Fruit fly (Drosophila melanogaster) whole organism, embryonic: ENCODE data around the gene CG5541.

Experiments
- ATbp ChIP-seq: fragments of 200-800 bp; sonication (Bioruptor generic); optimal IDR thresholded peaks from 2 replicates; lab custom pipeline; 2017; ENCODE audit warnings: missing biosample characterization, mild to moderate bottlenecking, missing genetic modification characterization, missing genetic modification reagents
- CG10147 ChIP-seq: fragments of 200-800 bp; sonication (Bioruptor generic); optimal IDR thresholded peaks from 2 replicates; lab custom pipeline; 2019; ENCODE audit warnings: missing biosample characterization, mild to moderate bottlenecking, missing genetic modification characterization, moderate library complexity
- CG10543 ChIP-seq: fragments of 200-800 bp; sonication (Bioruptor generic); optimal IDR thresholded peaks from 3 replicates; lab custom pipeline; 2017; ENCODE audit warnings: missing biosample characterization, mild to moderate bottlenecking, missing genetic modification characterization, moderate library complexity
- CG11085 ChIP-seq: fragments of 200-800 bp; sonication (Bioruptor generic); IDR thresholded peaks from 2 replicates; pipeline ENCODE4 v1.3.6; 2022; ENCODE audit warnings: missing biosample characterization, missing genetic modification characterization
- CG12219 ChIP-seq: fragments of 200-800 bp; sonication (Bioruptor generic); optimal IDR thresholded peaks from 3 replicates; lab custom pipeline; 2018; ENCODE audit warnings: missing biosample characterization, mild to moderate bottlenecking, missing genetic modification characterization
- CG13287 ChIP-seq: fragments of 200-800 bp; sonication (Bioruptor generic); IDR thresholded peaks from 2 replicates; pipeline ENCODE4 v1.3.6; 2022; ENCODE audit warnings: missing biosample characterization, missing genetic modification characterization; ENCODE audit not compliant: partially characterized antibody
- CG14860 ChIP-seq: fragments of 200-800 bp; sonication (Bioruptor generic); IDR thresholded peaks from 3 replicates; pipeline ENCODE4 v1.3.6; 2022; ENCODE audit warnings: missing biosample characterization, missing genetic modification characterization; ENCODE audit not compliant: partially characterized antibody
- CG1603 ChIP-seq: fragments of 200-800 bp; sonication (Bioruptor generic); optimal IDR thresholded peaks from 2 replicates; lab custom pipeline; 2019; ENCODE audit warnings: missing biosample characterization, mild to moderate bottlenecking, missing genetic modification characterization, moderate library complexity
- CG17186 ChIP-seq: fragments of 200-800 bp; sonication (Bioruptor generic); optimal IDR thresholded peaks from 3 replicates; lab custom pipeline; 2017; ENCODE audit warnings: missing biosample characterization, missing genetic modification reagents, missing genetic modification characterization
- CG17568 ChIP-seq: fragments of 200-800 bp; sonication (Bioruptor generic); optimal IDR thresholded peaks from 2 replicates; lab custom pipeline; 2018; ENCODE audit warnings: missing biosample characterization, mild to moderate bottlenecking, missing genetic modification characterization, moderate library complexity
- CG18764 ChIP-seq: fragments of 200-800 bp; sonication (Bioruptor generic); optimal IDR thresholded peaks from 3 replicates; lab custom pipeline; 2016; ENCODE audit warnings: missing biosample characterization, missing genetic modification characterization
- CG2129 ChIP-seq: fragments of 200-800 bp; sonication (Bioruptor generic); IDR thresholded peaks from 2 replicates; pipeline ENCODE4 v1.3.6; 2022; ENCODE audit warnings: missing biosample characterization, missing genetic modification characterization; ENCODE audit not compliant: partially characterized antibody
- CG2202 ChIP-seq: fragments of 200-800 bp; sonication (Bioruptor generic); optimal IDR thresholded peaks from 2 replicates; lab custom pipeline; 2018; ENCODE audit warnings: missing biosample characterization, mild to moderate bottlenecking, missing genetic modification characterization
- CG30403 ChIP-seq: fragments of 200-800 bp; sonication (Bioruptor generic); optimal IDR thresholded peaks from 3 replicates; lab custom pipeline; 2016; ENCODE audit warnings: missing biosample characterization, missing genetic modification characterization
- CG31224 ChIP-seq: fragments of 200-800 bp; sonication (Bioruptor generic); IDR thresholded peaks from 2 replicates; pipeline ENCODE4 v1.3.6; 2022; ENCODE audit warnings: missing biosample characterization, missing genetic modification characterization
- CG3163 ChIP-seq: fragments of 200-800 bp; sonication (Bioruptor generic); optimal IDR thresholded peaks from 3 replicates; lab custom pipeline; 2016; ENCODE audit warnings: missing biosample characterization, missing genetic modification characterization
- CG32767 ChIP-seq: fragments of 200-800 bp; sonication (Bioruptor generic); IDR thresholded peaks from 2 replicates; pipeline ENCODE4 v1.3.6; 2022; ENCODE audit warnings: missing biosample characterization, missing genetic modification characterization
- CG32772 ChIP-seq: fragments of 200-800 bp; sonication (Bioruptor generic); IDR thresholded peaks from 2 replicates; pipeline ENCODE4 v1.3.6; 2022; ENCODE audit warnings: missing biosample characterization, missing genetic modification characterization
- CG3995 ChIP-seq: fragments of 200-800 bp; sonication (Bioruptor generic); optimal IDR thresholded peaks from 3 replicates; lab custom pipeline; 2016; ENCODE audit warnings: missing biosample characterization, missing genetic modification characterization
- CG4360 ChIP-seq: fragments of 200-800 bp; sonication (Bioruptor generic); IDR thresholded peaks from 2 replicates; pipeline ENCODE4 v1.3.6; 2022; ENCODE audit warnings: missing biosample characterization, missing genetic modification characterization
- CG43689 ChIP-seq: fragments of 200-800 bp; sonication (Bioruptor generic); IDR thresholded peaks from 2 replicates; pipeline ENCODE4 v1.3.6; 2022; ENCODE audit warnings: missing biosample characterization, missing genetic modification characterization
- CG4730 ChIP-seq: fragments of 200-800 bp; sonication (Bioruptor generic); IDR thresholded peaks from 2 replicates; pipeline ENCODE4 v1.3.6; 2022; ENCODE audit warnings: missing biosample characterization, missing genetic modification characterization
- CG5180 ChIP-seq: fragments of 200-800 bp; sonication (Bioruptor generic); optimal IDR thresholded peaks from 3 replicates; lab custom pipeline; 2017; ENCODE audit warnings: missing biosample characterization, missing genetic modification characterization, mild to moderate bottlenecking, moderate library complexity, missing genetic modification reagents
- CG7556 ChIP-seq: fragments of 200-800 bp; sonication (Bioruptor generic); optimal IDR thresholded peaks from 2 replicates; lab custom pipeline; 2017; ENCODE audit warnings: missing biosample characterization, mild to moderate bottlenecking, missing genetic modification characterization
- CG9727 ChIP-seq: fragments of 200-800 bp; sonication (Bioruptor generic); optimal IDR thresholded peaks from 3 replicates; lab custom pipeline; 2017; ENCODE audit warnings: missing biosample characterization, mild to moderate bottlenecking, missing genetic modification characterization
- CHES-1-like ChIP-seq: fragments of 200-800 bp; sonication (Bioruptor generic); optimal IDR thresholded peaks from 2 replicates; lab custom pipeline; 2016; ENCODE audit warnings: missing biosample characterization, missing genetic modification characterization
- Dad ChIP-seq: fragments of 200-800 bp; sonication (Bioruptor generic); optimal IDR thresholded peaks from 3 replicates; lab custom pipeline; 2016; ENCODE audit warnings: missing biosample characterization, missing genetic modification characterization
- Dek ChIP-seq: fragments of 200-800 bp; sonication (Bioruptor generic); optimal IDR thresholded peaks from 3 replicates; lab custom pipeline; 2019; ENCODE audit warnings: missing biosample characterization, mild to moderate bottlenecking, missing genetic modification characterization, moderate library complexity
- Ets65A ChIP-seq: fragments of 200-800 bp; sonication (Bioruptor generic); peaks from one replicate; lab custom pipeline; 2016; ENCODE audit warnings: missing biosample characterization, missing genetic modification characterization
- HHEX ChIP-seq: fragments of 200-800 bp; sonication (Bioruptor generic); optimal IDR thresholded peaks from 3 replicates; lab custom pipeline; 2017; ENCODE audit warnings: missing biosample characterization, mild to moderate bottlenecking, missing genetic modification characterization, missing genetic modification reagents
- HLHmδ ChIP-seq: fragments of 200-800 bp; sonication (Bioruptor generic); optimal IDR thresholded peaks from 2 replicates; lab custom pipeline; 2018; ENCODE audit warnings: missing biosample characterization, mild to moderate bottlenecking, missing genetic modification characterization, moderate library complexity
- Hsf ChIP-seq: fragments of 200-800 bp; sonication (Bioruptor generic); optimal IDR thresholded peaks from 3 replicates; lab custom pipeline; 2016; ENCODE audit warnings: missing biosample characterization, missing genetic modification characterization
- Lim3 ChIP-seq: fragments of 200-800 bp; sonication (Bioruptor generic); IDR thresholded peaks from 2 replicates; pipeline ENCODE4 v1.3.6; 2022; ENCODE audit warnings: missing biosample characterization, missing genetic modification characterization
- MBD-R2 ChIP-seq: fragments of 200-800 bp; sonication (Bioruptor generic); IDR thresholded peaks from 2 replicates; pipeline ENCODE4 v1.3.6; 2022; ENCODE audit warnings: missing biosample characterization, missing genetic modification characterization
- Med ChIP-seq: fragments of 200-800 bp; sonication (Bioruptor generic); peaks from one replicate; lab custom pipeline; 2016; ENCODE audit warnings: missing biosample characterization, missing genetic modification characterization, mild to moderate bottlenecking, inconsistent platforms, moderate library complexity
- YL-1 ChIP-seq: fragments of 200-800 bp; sonication (Bioruptor generic); optimal IDR thresholded peaks from 3 replicates; lab custom pipeline; 2017; ENCODE audit warnings: missing biosample characterization, mild to moderate bottlenecking, missing genetic modification characterization
- ab ChIP-seq: fragments of 200-800 bp; sonication (Bioruptor generic); optimal IDR thresholded peaks from 2 replicates; lab custom pipeline; 2016; ENCODE audit warnings: missing biosample characterization, missing genetic modification characterization
- aop ChIP-seq: fragments of 200-800 bp; sonication (Bioruptor generic); IDR thresholded peaks from 2 replicates; pipeline ENCODE4 v1.3.6; 2022; ENCODE audit warnings: missing biosample characterization, missing genetic modification characterization
- crol ChIP-seq: fragments of 200-800 bp; sonication (Bioruptor generic); IDR thresholded peaks from 2 replicates; pipeline ENCODE4 v1.3.6; 2022; ENCODE audit warnings: missing biosample characterization, missing genetic modification characterization
- dm ChIP-seq: fragments of 200-800 bp; sonication (Bioruptor generic); optimal IDR thresholded peaks from 3 replicates; lab custom pipeline; 2016; ENCODE audit warnings: missing biosample characterization, missing genetic modification characterization
- dmrt11E ChIP-seq: fragments of 200-800 bp; sonication (Bioruptor generic); optimal IDR thresholded peaks from 3 replicates; lab custom pipeline; 2018; ENCODE audit warnings: missing biosample characterization, mild to moderate bottlenecking, missing genetic modification characterization, moderate library complexity
- dpn ChIP-seq, 2 experiments: fragments of 200-800 bp; sonication (Bioruptor generic); optimal IDR thresholded peaks; 3 replicates each; lab custom pipeline; 2016; ENCODE audit warnings: missing biosample characterization in 2 of 2, missing genetic modification characterization in 2 of 2
- ken ChIP-seq: fragments of 200-800 bp; sonication (Bioruptor generic); IDR thresholded peaks from 3 replicates; pipeline ENCODE4 v1.3.6; 2022; ENCODE audit warnings: missing biosample characterization, missing genetic modification characterization
- lola ChIP-seq, 3 experiments: fragments of >200 bp in 2 of 3; fragments of 200-800 bp in 1 of 3; sonication (Bioruptor generic) in 1 of 3; optimal IDR thresholded peaks; 2 replicates each; lab custom pipeline; 2017 to 2019; ENCODE audit warnings: missing biosample characterization in 3 of 3, missing genetic modification characterization in 3 of 3, mild to moderate bottlenecking in 1 of 3, moderate library complexity in 1 of 3
- onecut ChIP-seq: fragments of 200-800 bp; sonication (Bioruptor generic); IDR thresholded peaks from 2 replicates; pipeline ENCODE4 v1.3.6; 2022; ENCODE audit warnings: missing biosample characterization, missing genetic modification characterization
- pan ChIP-seq, 4 experiments: fragments of >200 bp in 3 of 4; fragments of 200-800 bp in 1 of 4; sonication (Bioruptor generic) in 1 of 4; optimal IDR thresholded peaks in 3 of 4; IDR thresholded peaks in 1 of 4; 2 replicates each; pipeline versions ENCODE4 v1.3.6 to Lab custom; 2017 to 2022; ENCODE audit warnings: missing biosample characterization in 2 of 4, missing genetic modification characterization in 2 of 4, mixed read lengths in 1 of 4
- seq ChIP-seq: fragments of 200-800 bp; sonication (Bioruptor generic); IDR thresholded peaks from 2 replicates; pipeline ENCODE4 v1.3.6; 2022; ENCODE audit warnings: missing biosample characterization, missing genetic modification characterization
- shn ChIP-seq: fragments of 200-800 bp; sonication (Bioruptor generic); optimal IDR thresholded peaks from 3 replicates; lab custom pipeline; 2016; ENCODE audit warnings: missing biosample characterization, missing genetic modification characterization
- sob ChIP-seq: fragments of 200-800 bp; sonication (Bioruptor generic); IDR thresholded peaks from 2 replicates; pipeline ENCODE4 v1.3.6; 2022; ENCODE audit warnings: missing biosample characterization, missing genetic modification characterization
- tna ChIP-seq: fragments of 200-800 bp; sonication (Bioruptor generic); IDR thresholded peaks from 2 replicates; pipeline ENCODE4 v1.3.6; 2022; ENCODE audit warnings: missing biosample characterization, missing genetic modification characterization; ENCODE audit not compliant: partially characterized antibody
- trem ChIP-seq: fragments of 200-800 bp; optimal IDR thresholded peaks from 3 replicates; lab custom pipeline; 2019; ENCODE audit warnings: missing biosample characterization, mild to moderate bottlenecking, missing genetic modification characterization, moderate library complexity

The CG5541 gene

DNA sequence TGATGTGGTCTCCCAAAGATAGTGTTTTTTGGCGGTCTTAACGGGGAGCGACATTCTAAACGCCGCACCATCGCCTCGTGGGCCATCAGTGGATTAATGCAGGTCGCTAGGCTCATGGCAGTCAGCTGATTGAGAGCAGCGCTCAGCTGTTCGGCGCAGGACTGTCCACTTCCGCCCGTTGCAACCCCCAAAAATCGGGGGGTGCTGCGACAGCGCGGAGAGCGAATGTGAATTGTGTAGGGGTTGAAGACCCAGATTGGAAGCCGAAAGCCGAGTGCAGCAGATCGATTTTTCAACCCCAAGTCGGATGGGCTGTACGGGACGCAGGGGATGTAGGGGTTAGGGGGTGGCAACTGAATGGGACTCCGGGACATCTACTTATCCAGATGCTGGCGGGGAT lies 18.7 kb downstream of the CG5541 start (continued):
- no peak for TF ChIP-seq CG11085 (GFP tag; lab: Robert Waterston, UW)
- TF ChIP-seq CG32772 = no peak
- TF ChIP-seq CG30403 (GFP tag; lab: Kevin White, UChicago) = no peak
- no peak for TF ChIP-seq ab (GFP tag; lab: Kevin White, UChicago)
- no peak for TF ChIP-seq Lim3 (GFP tag; lab: Robert Waterston, UW)
- no peak for TF ChIP-seq CG12219 (GFP tag; lab: Kevin White, UChicago)
- peak; percentile 9 for TF ChIP-seq YL-1
- TF ChIP-seq CG14860 (GFP tag; lab: Robert Waterston, UW) = no peak
- TF ChIP-seq CG13287 (GFP tag; lab: Robert Waterston, UW) = 0 out of 2 replicates have a peak, but pooled peaks have one; percentile 6
- no peak for TF ChIP-seq CG4730
- no peak for TF ChIP-seq CG2202 (tag; lab: Kevin White, UChicago)
- no peak for TF ChIP-seq CG4360 (GFP tag; lab: Robert Waterston, UW)
- no peak for TF ChIP-seq lola (GFP tag; optimal IDR thresholded peaks at IDR 0.05; lab: Kevin White, UChicago)
- no peak for TF ChIP-seq shn (GFP tag; lab: Kevin White, UChicago)
- no peak for TF ChIP-seq ATbp (GFP tag; lab: Kevin White, UChicago)
- TF ChIP-seq Ets65A (GFP tag; lab: Kevin White, UChicago) = peak; percentile 84
- TF ChIP-seq tna (GFP tag; lab: Robert Waterston, UW) = no peak
- no peak for TF ChIP-seq CG32767
- no peak for TF ChIP-seq CG3995 (GFP tag; lab: Kevin White, UChicago)
- no peak for TF ChIP-seq HHEX (GFP tag; lab: Kevin White, UChicago)
- TF ChIP-seq Dad (GFP tag; lab: Kevin White, UChicago) = no peak
- peak; percentile 98 for TF ChIP-seq trem (tag; lab: Kevin White, UChicago)
- no peak for TF ChIP-seq pan (optimal IDR thresholded peaks at IDR 0.05; lab: Kevin White, UChicago)
- no peak for TF ChIP-seq pan (GFP tag; optimal IDR thresholded peaks at IDR 0.05 in 1 of 2, IDR thresholded peaks at IDR 0.05 in 1 of 2)
- no peak for TF ChIP-seq HLHmδ (GFP tag; lab: Kevin White, UChicago)
- TF ChIP-seq dpn (GFP tag; optimal IDR thresholded peaks at IDR 0.05; lab: Kevin White, UChicago) = no peak
- TF ChIP-seq CG18764 (GFP tag; lab: Kevin White, UChicago) = no peak
- peak; percentile 98 for TF ChIP-seq onecut (GFP tag; lab: Robert Waterston, UW)
- TF ChIP-seq CG7556 = no peak
- no peak for TF ChIP-seq CHES-1-like (GFP tag; lab: Kevin White, UChicago)
- TF ChIP-seq CG31224 (GFP tag; lab: Robert Waterston, UW) = no peak
- TF ChIP-seq ken (GFP tag; lab: Robert Waterston, UW) = no peak
- TF ChIP-seq Med (GFP tag; lab: Kevin White, UChicago) = peak; percentile 14
- no peak for TF ChIP-seq CG2129 (GFP tag; lab: Robert Waterston, UW)
- peak; percentile 58 for TF ChIP-seq crol (GFP tag; lab: Robert Waterston, UW)
- peak; percentile 90 for TF ChIP-seq seq (GFP tag; lab: Robert Waterston, UW)
- TF ChIP-seq CG43689 (GFP tag; lab: Robert Waterston, UW) = no peak
- TF ChIP-seq dmrt11E (tag; lab: Kevin White, UChicago) = no peak
- TF ChIP-seq sob = no peak
- no peak for TF ChIP-seq Dek (tag; lab: Kevin White, UChicago)
- TF ChIP-seq CG17568 (GFP tag; lab: Kevin White, UChicago) = no peak
- no peak for TF ChIP-seq CG9727
- TF ChIP-seq MBD-R2 = peak; percentile 51
- no peak for TF ChIP-seq aop (GFP tag; lab: Robert Waterston, UW)
- no peak for TF ChIP-seq CG5180 (GFP tag; lab: Kevin White, UChicago)
- no peak for TF ChIP-seq CG10147 (GFP tag; lab: Kevin White, UChicago)
- TF ChIP-seq dm (GFP tag; lab: Kevin White, UChicago) = no peak
- TF ChIP-seq CG1603 (tag; lab: Kevin White, UChicago) = no peak
- TF ChIP-seq CG17186 (GFP tag; lab: Kevin White, UChicago) = no peak
- no peak for TF ChIP-seq CG10543 (GFP tag; lab: Kevin White, UChicago)
- TF ChIP-seq CG3163 = no peak
- TF ChIP-seq Hsf = no peak
